Worm (Caenorhabditis elegans) whole organism, L4 larva: Measurements from ENCODE around the gene spe-27.

Experiments
- ZK546.5 ChIP-seq, 2 experiments: sonication (generic microtip); optimal IDR thresholded peaks; 2 replicates each; lab custom pipeline; 2017; ENCODE audit warnings: missing biosample characterization in 2 of 2, missing genetic modification characterization in 2 of 2
- ceh-32 ChIP-seq: sonication (generic microtip); optimal IDR thresholded peaks from 2 replicates; lab custom pipeline; 2016; ENCODE audit warnings: mild to moderate bottlenecking, missing genetic modification characterization, missing compliant biosample characterization; ENCODE audit not compliant: poor library complexity
- fkh-10 ChIP-seq: fragments of 150-350 bp; optimal IDR thresholded peaks from 2 replicates; lab custom pipeline; 2014; ENCODE audit warnings: missing biosample characterization, missing genetic modification reagents, missing genetic modification characterization
- fos-1 ChIP-seq: fragments of 150-350 bp; optimal IDR thresholded peaks from 2 replicates; lab custom pipeline; 2014; ENCODE audit warnings: missing biosample characterization, missing genetic modification characterization
- hlh-30 ChIP-seq: sonication (generic microtip); optimal IDR thresholded peaks from 2 replicates; lab custom pipeline; 2017; ENCODE audit warnings: antibody characterized with exemption, mild to moderate bottlenecking, missing genetic modification characterization, missing compliant biosample characterization; ENCODE audit not compliant: insufficient read depth
- lir-3 ChIP-seq: sonication (generic microtip); optimal IDR thresholded peaks from 2 replicates; lab custom pipeline; 2016; ENCODE audit warnings: mild to moderate bottlenecking, missing genetic modification characterization, missing compliant biosample characterization
- mep-1 ChIP-seq: fragments of 150-350 bp; sonication (generic microtip); optimal IDR thresholded peaks from 3 replicates; lab custom pipeline; 2014; ENCODE audit warnings: missing biosample characterization, missing genetic modification characterization
- nhr-111 ChIP-seq: fragments of 200-800 bp; sonication (Bioruptor generic); optimal IDR thresholded peaks from 2 replicates; lab custom pipeline; 2018; ENCODE audit warnings: mild to moderate bottlenecking, missing genetic modification characterization, missing compliant biosample characterization
- nhr-6 ChIP-seq: fragments of 150-350 bp; optimal IDR thresholded peaks from 2 replicates; lab custom pipeline; 2014; ENCODE audit warnings: missing biosample characterization, missing genetic modification characterization
- nhr-76 ChIP-seq: fragments of 150-350 bp; optimal IDR thresholded peaks from 2 replicates; lab custom pipeline; 2014; ENCODE audit warnings: missing biosample characterization, missing genetic modification characterization
- zag-1 ChIP-seq: fragments of 150-350 bp; optimal IDR thresholded peaks from 2 replicates; lab custom pipeline; 2014; ENCODE audit warnings: missing biosample characterization, missing genetic modification characterization
- ztf-7 ChIP-seq: fragments of 150-350 bp; optimal IDR thresholded peaks from 2 replicates; lab custom pipeline; 2014; ENCODE audit warnings: missing biosample characterization, missing genetic modification characterization

DNA sequence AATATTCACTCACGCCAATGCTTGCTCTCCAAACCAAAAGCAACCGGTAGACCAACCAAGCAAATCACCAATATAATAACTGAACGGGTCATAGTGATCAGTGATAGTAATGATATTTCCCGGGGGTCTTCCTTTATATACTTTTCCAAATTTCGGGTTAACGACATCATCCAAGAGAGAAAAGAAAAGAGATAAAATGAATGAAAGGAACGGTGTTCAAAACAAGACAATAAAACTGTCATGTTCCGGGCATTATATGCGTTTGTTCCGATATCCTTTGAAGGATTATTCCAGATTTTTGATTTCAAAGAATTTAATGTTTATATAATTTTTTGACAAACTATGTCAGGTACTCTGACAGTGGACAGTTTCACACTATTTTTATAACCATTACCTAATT lies 1.5 kb upstream of the spe-27 start, which contains the start of gene C06E7.88:
- TF ChIP-seq nhr-6 (tag; lab: Kevin White, UChicago) (no peak), ztf-7 (tag; lab: Kevin White, UChicago) (no peak), nhr-76 (tag; lab: Kevin White, UChicago) (no peak), mep-1 (no peak), ZK546.5 (tag; optimal IDR thresholded peaks at IDR 0.05; lab: Kevin White, UChicago) (no peak), ceh-32 (no peak), lir-3 (no peak), fos-1 (no peak), nhr-111 (no peak), hlh-30 (tag; lab: Kevin White, UChicago) (no peak), zag-1 (tag; lab: Kevin White, UChicago) (no peak), fkh-10 (GFP tag; lab: Kevin White, UChicago) (no peak)
